Worm (Caenorhabditis elegans): ENCODE data around the gene C14B9.8.

The C14B9.8 gene

ce11 chrIII:8111347-8111746 lies 33.1 kb downstream of the C14B9.8 start:
- no peak for TF ChIP-seq sem-2 (GFP tag; optimal IDR thresholded peaks at IDR 0.05)
- TF ChIP-seq ceh-83 (GFP tag; optimal IDR thresholded peaks at IDR 0.05): no peak
- TF ChIP-seq sptf-1 (tag; optimal IDR thresholded peaks at IDR 0.05): no peak
- TF ChIP-seq hlh-1 (tag; optimal IDR thresholded peaks at IDR 0.05): no peak
- no peak for TF ChIP-seq nhr-2 (tag; optimal IDR thresholded peaks at IDR 0.05)
- TF ChIP-seq cnd-1 (tag; optimal IDR thresholded peaks at IDR 0.05): no peak
- no peak for TF ChIP-seq elt-3 (tag; optimal IDR thresholded peaks at IDR 0.05)
- TF ChIP-seq nhr-76 (tag; optimal IDR thresholded peaks at IDR 0.05): no peak
- TF ChIP-seq elt-1 (tag; optimal IDR thresholded peaks at IDR 0.05; ENCODE audit: borderline replicate concordance, insufficient read depth): no peak

DNA sequence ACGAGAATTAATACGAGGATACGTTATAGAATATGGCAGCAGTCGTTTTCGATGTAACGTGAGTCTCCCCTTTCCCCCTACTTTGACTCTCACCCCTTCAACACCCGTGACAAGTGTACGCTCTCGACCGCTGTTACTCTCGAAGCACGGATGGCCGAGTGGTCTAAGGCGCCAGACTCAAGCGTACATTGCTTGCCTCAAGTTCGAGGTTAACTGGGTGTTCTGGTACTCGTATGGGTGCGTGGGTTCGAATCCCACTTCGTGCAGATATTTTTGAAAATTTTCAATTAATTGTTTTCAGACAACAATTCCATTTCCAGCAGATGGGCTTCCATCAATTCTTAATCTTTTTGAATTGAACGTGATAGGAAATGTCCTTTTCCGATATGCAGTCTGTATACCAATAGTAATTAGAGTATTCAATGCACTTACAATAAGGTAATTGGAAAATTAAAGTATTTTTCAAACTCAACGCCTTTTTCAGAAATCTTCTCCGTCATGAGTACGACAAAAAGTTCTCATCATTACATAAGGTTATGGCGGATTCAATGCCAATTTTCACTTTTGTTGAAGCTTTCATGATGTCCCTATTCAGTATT lies 34.9 kb downstream of the C14B9.8 start:
- peak; percentile 91 for TF ChIP-seq sem-2 (GFP tag; optimal IDR thresholded peaks at IDR 0.05)
- TF ChIP-seq sptf-1 (tag; optimal IDR thresholded peaks at IDR 0.05): peak; percentile 88
- TF ChIP-seq blmp-1 (tag; optimal IDR thresholded peaks at IDR 0.05): no peak
- no peak for TF ChIP-seq unc-39 (tag; optimal IDR thresholded peaks at IDR 0.05)
- no peak for TF ChIP-seq elt-1 (tag; optimal IDR thresholded peaks at IDR 0.05; ENCODE audit: borderline replicate concordance, insufficient read depth)
- TF ChIP-seq mep-1 (tag; optimal IDR thresholded peaks at IDR 0.05): peak; percentile 34
- TF ChIP-seq hlh-1 (tag; optimal IDR thresholded peaks at IDR 0.05): peak; percentile 12
- peak; percentile 66 for TF ChIP-seq flh-1 (GFP tag; optimal IDR thresholded peaks at IDR 0.05)
- no peak for TF ChIP-seq nhr-237 (tag; optimal IDR thresholded peaks at IDR 0.05)
- TF ChIP-seq nhr-2 (tag; optimal IDR thresholded peaks at IDR 0.05): no peak
- no peak for TF ChIP-seq ztf-11 (tag; optimal IDR thresholded peaks at IDR 0.05)
- TF ChIP-seq ceh-39 (tag; optimal IDR thresholded peaks at IDR 0.05): no peak
- peak; percentile 81 for TF ChIP-seq ham-2 (GFP tag; optimal IDR thresholded peaks at IDR 0.05)
- TF ChIP-seq nhr-12 (tag; optimal IDR thresholded peaks at IDR 0.05): peak; percentile 63
- TF ChIP-seq cnd-1 (tag; optimal IDR thresholded peaks at IDR 0.05): peak; percentile 91
- peak; percentile 91 for TF ChIP-seq mls-2 (tag; optimal IDR thresholded peaks at IDR 0.05)
- peak; percentile 74 for TF ChIP-seq unc-120 (tag; optimal IDR thresholded peaks at IDR 0.05; ENCODE audit: poor library complexity, severe bottlenecking)
- TF ChIP-seq lin-32 (GFP tag; optimal IDR thresholded peaks at IDR 0.05): peak; percentile 76
- peak; percentile 50 for TF ChIP-seq pha-4 (tag; optimal IDR thresholded peaks at IDR 0.05)
- peak; percentile 39 for TF ChIP-seq ces-1 (GFP tag; optimal IDR thresholded peaks at IDR 0.05)
- TF ChIP-seq lin-13 (tag; optimal IDR thresholded peaks at IDR 0.05): peak; percentile 51
- TF ChIP-seq ceh-83 (GFP tag; optimal IDR thresholded peaks at IDR 0.05): peak; percentile 95
- TF ChIP-seq zip-8 (tag; optimal IDR thresholded peaks at IDR 0.05): no peak
- no peak for TF ChIP-seq nhr-76 (tag; optimal IDR thresholded peaks at IDR 0.05)
- TF ChIP-seq mab-5 (tag; optimal IDR thresholded peaks at IDR 0.05): no peak
- TF ChIP-seq M03D4.4 (tag; optimal IDR thresholded peaks at IDR 0.05): peak; percentile 89
- no peak for TF ChIP-seq nhr-28 (tag; optimal IDR thresholded peaks at IDR 0.05)
- peak; percentile 85 for TF ChIP-seq drap-1 (GFP tag; optimal IDR thresholded peaks at IDR 0.05)
- no peak for TF ChIP-seq snpc-4 (tag; optimal IDR thresholded peaks at IDR 0.05)
- TF ChIP-seq bed-3 (GFP tag; optimal IDR thresholded peaks at IDR 0.05): peak; percentile 59
- peak; percentile 55 for TF ChIP-seq tbx-8 (GFP tag; optimal IDR thresholded peaks at IDR 0.05)
- no peak for TF ChIP-seq unc-62 (GFP tag; optimal IDR thresholded peaks at IDR 0.05)
- no peak for TF ChIP-seq lsy-2 (tag; optimal IDR thresholded peaks at IDR 0.05)
- TF ChIP-seq elt-3 (tag; optimal IDR thresholded peaks at IDR 0.05): peak; percentile 26
- peak; percentile 77 for TF ChIP-seq ceh-43 (GFP tag; optimal IDR thresholded peaks at IDR 0.05)

DNA sequence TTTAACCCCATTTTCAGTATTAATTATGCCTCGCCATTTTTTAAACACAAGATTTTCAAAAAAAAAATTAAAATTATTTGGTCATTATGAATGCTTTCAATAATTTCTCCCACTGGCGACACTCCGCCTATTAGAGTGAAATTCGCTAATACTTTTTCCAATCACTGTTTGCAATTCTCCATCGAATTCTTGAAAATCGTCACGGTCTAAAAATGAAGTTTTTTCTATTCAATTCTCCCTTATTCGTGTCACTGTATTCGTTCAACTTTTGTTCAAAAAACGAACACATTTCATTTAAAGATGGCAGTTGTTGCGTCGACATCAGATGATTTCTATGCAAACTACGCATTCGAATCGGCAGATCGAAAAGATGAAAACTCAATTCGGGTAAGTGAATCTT lies 35.9 kb downstream of the C14B9.8 start, which contains the start of gene C14B9.3:
Gene C14B9.3, plus strand, starts transcription at position 301 of the 400 bp plus-strand sequence.
- no peak for TF ChIP-seq pha-4 (tag; optimal IDR thresholded peaks at IDR 0.05)
- no peak for TF ChIP-seq drap-1 (GFP tag; optimal IDR thresholded peaks at IDR 0.05)
- TF ChIP-seq lin-32 (GFP tag; optimal IDR thresholded peaks at IDR 0.05): no peak
- no peak for TF ChIP-seq tbx-8 (GFP tag; optimal IDR thresholded peaks at IDR 0.05)
- no peak for TF ChIP-seq zip-8 (tag; optimal IDR thresholded peaks at IDR 0.05)
- no peak for TF ChIP-seq nhr-76 (tag; optimal IDR thresholded peaks at IDR 0.05)
- TF ChIP-seq ceh-43 (GFP tag; optimal IDR thresholded peaks at IDR 0.05): no peak

- peak; percentile 64 for TF ChIP-seq ham-2 (GFP tag; optimal IDR thresholded peaks at IDR 0.05)
- TF ChIP-seq flh-1 (GFP tag; optimal IDR thresholded peaks at IDR 0.05): peak; percentile 60
- TF ChIP-seq mab-5 (tag; optimal IDR thresholded peaks at IDR 0.05): no peak
- no peak for TF ChIP-seq nhr-237 (tag; optimal IDR thresholded peaks at IDR 0.05)
- TF ChIP-seq snpc-4 (tag; optimal IDR thresholded peaks at IDR 0.05): no peak
- peak; percentile 85 for TF ChIP-seq ceh-83 (GFP tag; optimal IDR thresholded peaks at IDR 0.05)
- peak; percentile 66 for TF ChIP-seq bed-3 (GFP tag; optimal IDR thresholded peaks at IDR 0.05)
- TF ChIP-seq pha-4 (tag; optimal IDR thresholded peaks at IDR 0.05): peak; percentile 16
- TF ChIP-seq lin-13 (tag; optimal IDR thresholded peaks at IDR 0.05): peak; percentile 27
- no peak for TF ChIP-seq elt-3 (tag; optimal IDR thresholded peaks at IDR 0.05)
- TF ChIP-seq ceh-43 (GFP tag; optimal IDR thresholded peaks at IDR 0.05): peak; percentile 68
- peak; percentile 2 for TF ChIP-seq mep-1 (tag; optimal IDR thresholded peaks at IDR 0.05)
- peak; percentile 85 for TF ChIP-seq mls-2 (tag; optimal IDR thresholded peaks at IDR 0.05)
- no peak for TF ChIP-seq tbx-8 (GFP tag; optimal IDR thresholded peaks at IDR 0.05)
- TF ChIP-seq hlh-1 (tag; optimal IDR thresholded peaks at IDR 0.05): peak; percentile 8
- TF ChIP-seq nhr-76 (tag; optimal IDR thresholded peaks at IDR 0.05): no peak
- TF ChIP-seq zip-8 (tag; optimal IDR thresholded peaks at IDR 0.05): no peak
- TF ChIP-seq ces-1 (GFP tag; optimal IDR thresholded peaks at IDR 0.05): peak; percentile 12
- peak; percentile 18 for TF ChIP-seq unc-39 (tag; optimal IDR thresholded peaks at IDR 0.05)
- peak; percentile 70 for TF ChIP-seq sem-2 (GFP tag; optimal IDR thresholded peaks at IDR 0.05)
- no peak for TF ChIP-seq ztf-11 (tag; optimal IDR thresholded peaks at IDR 0.05)
- TF ChIP-seq drap-1 (GFP tag; optimal IDR thresholded peaks at IDR 0.05): peak; percentile 85
- peak; percentile 74 for TF ChIP-seq unc-120 (tag; optimal IDR thresholded peaks at IDR 0.05; ENCODE audit: poor library complexity, severe bottlenecking)
- no peak for TF ChIP-seq nhr-28 (tag; optimal IDR thresholded peaks at IDR 0.05)
- peak; percentile 70 for TF ChIP-seq lin-32 (GFP tag; optimal IDR thresholded peaks at IDR 0.05)
- TF ChIP-seq cnd-1 (tag; optimal IDR thresholded peaks at IDR 0.05): peak; percentile 87
- TF ChIP-seq sptf-1 (tag; optimal IDR thresholded peaks at IDR 0.05): peak; percentile 90
- TF ChIP-seq nhr-12 (tag; optimal IDR thresholded peaks at IDR 0.05): no peak
- TF ChIP-seq M03D4.4 (tag; optimal IDR thresholded peaks at IDR 0.05): peak; percentile 82
Observed at ce11 chrIII:8106476-8106875, 38.0 kb downstream of the C14B9.8 start.
